Fruit fly (Drosophila melanogaster): Measurements from ENCODE around the gene CG1394.
A peak's percentile ranks its signal among the peaks of the same experiment; 100 is the strongest.

CG1394 gene

dm6 chrX:11153826-11154510 is 16.5 kb downstream of the CG1394 start, which contains the start of the genes rtv and Dlic (continued):
- TF ChIP-seq kay (GFP tag; optimal IDR thresholded peaks at IDR 0.05): no peak
- TF ChIP-seq ATbp (GFP tag; optimal IDR thresholded peaks at IDR 0.05): no peak
- no peak for TF ChIP-seq Ravus (GFP tag; IDR thresholded peaks at IDR 0.05)
- TF ChIP-seq Xbp1 (GFP tag; optimal IDR thresholded peaks at IDR 0.05): peak; percentile 47
- TF ChIP-seq CG3163 (GFP tag; optimal IDR thresholded peaks at IDR 0.05): no peak
- no peak for TF ChIP-seq H2.0 (GFP tag; IDR thresholded peaks at IDR 0.05)
- TF ChIP-seq CG6654 (GFP tag; optimal IDR thresholded peaks at IDR 0.05): no peak
- TF ChIP-seq CG18764 (GFP tag; optimal IDR thresholded peaks at IDR 0.05): no peak
- TF ChIP-seq CG10979 (tag; optimal IDR thresholded peaks at IDR 0.05): no peak
- TF ChIP-seq ranshi (GFP tag; IDR thresholded peaks at IDR 0.05): no peak
- no peak for TF ChIP-seq wdn (GFP tag; IDR thresholded peaks at IDR 0.05)
- TF ChIP-seq CG31224 (GFP tag; IDR thresholded peaks at IDR 0.05): no peak
- TF ChIP-seq CG12942 (GFP tag; optimal IDR thresholded peaks at IDR 0.05): no peak
- no peak for TF ChIP-seq seq (GFP tag; IDR thresholded peaks at IDR 0.05)
- TF ChIP-seq CG7928 (GFP tag; optimal IDR thresholded peaks at IDR 0.05): no peak
- TF ChIP-seq nmo (GFP tag; optimal IDR thresholded peaks at IDR 0.05): peak; percentile 60
- TF ChIP-seq Drgx (GFP tag; IDR thresholded peaks at IDR 0.05): no peak
- TF ChIP-seq sens-2 (GFP tag; IDR thresholded peaks at IDR 0.05): no peak
- no peak for TF ChIP-seq Blimp-1 (GFP tag; optimal IDR thresholded peaks at IDR 0.05)
- no peak for TF ChIP-seq cad (GFP tag; optimal IDR thresholded peaks at IDR 0.05)
- TF ChIP-seq psq (GFP tag; optimal IDR thresholded peaks at IDR 0.05): peak; percentile 99
- TF ChIP-seq pfk (GFP tag; optimal IDR thresholded peaks at IDR 0.05): no peak
- TF ChIP-seq Mad (GFP tag; optimal IDR thresholded peaks at IDR 0.05): no peak
- no peak for TF ChIP-seq emc (GFP tag; optimal IDR thresholded peaks at IDR 0.05)
- no peak for TF ChIP-seq Ada2b (GFP tag; IDR thresholded peaks at IDR 0.05)
- TF ChIP-seq CG42726 (GFP tag; IDR thresholded peaks at IDR 0.05; ENCODE audit: partially characterized antibody): 0 out of 2 replicates have a peak, but pooled peaks have one; percentile 37
- peak; percentile 49 for TF ChIP-seq stwl (tag; optimal IDR thresholded peaks at IDR 0.05)
- TF ChIP-seq inv (GFP tag; IDR thresholded peaks at IDR 0.05; ENCODE audit: partially characterized antibody): peak; percentile 63
- peak; percentile 44 for TF ChIP-seq CG11504 (tag; optimal IDR thresholded peaks at IDR 0.05)
- TF ChIP-seq CG9876 (GFP tag; optimal IDR thresholded peaks at IDR 0.05): no peak
- peak; percentile 67 for TF ChIP-seq CG2116 (GFP tag; optimal IDR thresholded peaks at IDR 0.05)
- peak; percentile 29 for TF ChIP-seq CG16863 (GFP tag; optimal IDR thresholded peaks at IDR 0.05)
- TF ChIP-seq Sox102F (GFP tag; optimal IDR thresholded peaks at IDR 0.05): peak; percentile 32
- TF ChIP-seq D (optimal IDR thresholded peaks at IDR 0.05): no peak
- no peak for TF ChIP-seq D (GFP tag; optimal IDR thresholded peaks at IDR 0.05)
- no peak for TF ChIP-seq Elba2 (GFP tag; optimal IDR thresholded peaks at IDR 0.05)
- TF ChIP-seq CG33213 (GFP tag; optimal IDR thresholded peaks at IDR 0.05): peak; percentile 22
- no peak for TF ChIP-seq zf30C (GFP tag; optimal IDR thresholded peaks at IDR 0.05)
- TF ChIP-seq Dip3 (GFP tag; optimal IDR thresholded peaks at IDR 0.05): no peak
- TF ChIP-seq pb (GFP tag; optimal IDR thresholded peaks at IDR 0.05): no peak
- TF ChIP-seq tgo (GFP tag; IDR thresholded peaks at IDR 0.05): no peak
- no peak for TF ChIP-seq CG17359 (tag; optimal IDR thresholded peaks at IDR 0.05)
- TF ChIP-seq nerfin-2 (GFP tag; IDR thresholded peaks at IDR 0.05; ENCODE audit: partially characterized antibody): peak; percentile 54; the same call in 1 of the 2 replicates
- TF ChIP-seq ro (GFP tag; IDR thresholded peaks at IDR 0.05): no peak
- no peak for TF ChIP-seq CG14050 (GFP tag; IDR thresholded peaks at IDR 0.05)
- no peak for TF ChIP-seq cg (GFP tag; optimal IDR thresholded peaks at IDR 0.05)
- no peak for TF ChIP-seq MESR4 (GFP tag; optimal IDR thresholded peaks at IDR 0.05)
- TF ChIP-seq CG1233 (GFP tag; optimal IDR thresholded peaks at IDR 0.05): peak; percentile 17
- TF ChIP-seq CG7745 (tag; optimal IDR thresholded peaks at IDR 0.05): no peak
- TF ChIP-seq caup (GFP tag; optimal IDR thresholded peaks at IDR 0.05; ENCODE audit: severe bottlenecking): no peak
- no peak for TF ChIP-seq h (optimal IDR thresholded peaks at IDR 0.05)
